Fruit fly (Drosophila melanogaster): Measurements from ENCODE around the gene spel1.

spel1 gene

dm6 chr2L:14369933-14370776 is 8.3 kb downstream of the spel1 start (continued):
- TF ChIP-seq Ets21C (GFP tag; optimal IDR thresholded peaks at IDR 0.05), result peak; percentile 93
- peak; percentile 83 for TF ChIP-seq CG3919 (GFP tag; optimal IDR thresholded peaks at IDR 0.05)
- TF ChIP-seq CG6163 (GFP tag; IDR thresholded peaks at IDR 0.05), result peak; percentile 83
- TF ChIP-seq CG1621 (tag; optimal IDR thresholded peaks at IDR 0.05), result peak; percentile 93
- TF ChIP-seq vri (GFP tag; optimal IDR thresholded peaks at IDR 0.05), result peak; percentile 92
- peak; percentile 94 for TF ChIP-seq CG10631 (GFP tag; optimal IDR thresholded peaks at IDR 0.05)
- TF ChIP-seq CG4318 (GFP tag; optimal IDR thresholded peaks at IDR 0.05), result peak; percentile 94
- TF ChIP-seq salr (GFP tag; optimal IDR thresholded peaks at IDR 0.05), result peak; percentile 85 to 90
- TF ChIP-seq CG32006 (GFP tag; optimal IDR thresholded peaks at IDR 0.05), result peak; percentile 97
- peak; percentile 98 for TF ChIP-seq CG8119 (GFP tag; IDR thresholded peaks at IDR 0.05)
- peak; percentile 96 for TF ChIP-seq CG7368 (GFP tag; optimal IDR thresholded peaks at IDR 0.05)
- TF ChIP-seq CG6792 (GFP tag; optimal IDR thresholded peaks at IDR 0.05), result peak; percentile 96
- peak; percentile 48 to 97 for TF ChIP-seq ss (GFP tag; optimal IDR thresholded peaks at IDR 0.05)
- TF ChIP-seq CG11294 (GFP tag; IDR thresholded peaks at IDR 0.05), result peak; percentile 91
- TF ChIP-seq Sox102F (GFP tag; optimal IDR thresholded peaks at IDR 0.05), result peak; percentile 96
- TF ChIP-seq esn (GFP tag; optimal IDR thresholded peaks at IDR 0.05), result peak; percentile 97
- TF ChIP-seq Sox15 (GFP tag; optimal IDR thresholded peaks at IDR 0.05), result peak; percentile 91

- TF ChIP-seq Hr4 (GFP tag; optimal IDR thresholded peaks at IDR 0.05), result peak; percentile 57
- no peak for TF ChIP-seq fkh (GFP tag; optimal IDR thresholded peaks at IDR 0.05)
- no peak for TF ChIP-seq dac (GFP tag; optimal IDR thresholded peaks at IDR 0.05)
- TF ChIP-seq net (GFP tag; optimal IDR thresholded peaks at IDR 0.05), result no peak
- TF ChIP-seq Eip93F (GFP tag; optimal IDR thresholded peaks at IDR 0.05), result no peak
- TF ChIP-seq CG10669 (GFP tag; optimal IDR thresholded peaks at IDR 0.05), result peak; percentile 0
- no peak for TF ChIP-seq Sox14 (GFP tag; optimal IDR thresholded peaks at IDR 0.05)
- TF ChIP-seq Sox102F (GFP tag; optimal IDR thresholded peaks at IDR 0.05), result peak; percentile 2
- no peak for TF ChIP-seq CG16779 (tag; optimal IDR thresholded peaks at IDR 0.05)
- no peak for TF ChIP-seq vri (GFP tag; optimal IDR thresholded peaks at IDR 0.05)
- TF ChIP-seq Eip78C (GFP tag), result peak; percentile 84
- TF ChIP-seq eg (GFP tag; IDR thresholded peaks at IDR 0.05), result 0 out of 3 replicates have a peak, but pooled peaks have one; percentile 9
- no peak for TF ChIP-seq Hr38 (GFP tag; optimal IDR thresholded peaks at IDR 0.05)
- peak; percentile 63 for TF ChIP-seq CG8119 (GFP tag; IDR thresholded peaks at IDR 0.05)
- TF ChIP-seq Ets96B (tag; optimal IDR thresholded peaks at IDR 0.05), result no peak
- no peak for TF ChIP-seq lz (GFP tag; optimal IDR thresholded peaks at IDR 0.05)
- TF ChIP-seq CG3032 (tag; optimal IDR thresholded peaks at IDR 0.05), result no peak
- no peak for TF ChIP-seq CG7368 (GFP tag; optimal IDR thresholded peaks at IDR 0.05)
- TF ChIP-seq CG9139 (GFP tag; optimal IDR thresholded peaks at IDR 0.05), result no peak
- TF ChIP-seq fd85E (GFP tag; optimal IDR thresholded peaks at IDR 0.05), result no peak
- TF ChIP-seq Ets21C (GFP tag; optimal IDR thresholded peaks at IDR 0.05), result no peak
- no peak for TF ChIP-seq CG3919 (GFP tag; optimal IDR thresholded peaks at IDR 0.05)
- peak; percentile 33 for TF ChIP-seq CG4318 (GFP tag; optimal IDR thresholded peaks at IDR 0.05)
- peak; percentile 11 for TF ChIP-seq CG31627 (GFP tag; optimal IDR thresholded peaks at IDR 0.05)
- TF ChIP-seq salr (GFP tag; optimal IDR thresholded peaks at IDR 0.05), result peak in 1 of 2 experiments; percentile 48
- peak; percentile 45 for TF ChIP-seq Lpt (GFP tag; optimal IDR thresholded peaks at IDR 0.05)
- TF ChIP-seq CG6163 (GFP tag; IDR thresholded peaks at IDR 0.05), result peak; percentile 51; the same call in 1 of the 3 replicates
- no peak for TF ChIP-seq CG34406 (GFP tag; optimal IDR thresholded peaks at IDR 0.05)
- TF ChIP-seq CG6792 (GFP tag; optimal IDR thresholded peaks at IDR 0.05), result no peak
- TF ChIP-seq topi (GFP tag; optimal IDR thresholded peaks at IDR 0.05), result no peak
- no peak for TF ChIP-seq CG6854 (GFP tag; optimal IDR thresholded peaks at IDR 0.05)
- TF ChIP-seq acj6 (GFP tag; optimal IDR thresholded peaks at IDR 0.05), result no peak
- no peak for TF ChIP-seq Gug (GFP tag; IDR thresholded peaks at IDR 0.05)
- TF ChIP-seq Hr39 (GFP tag; optimal IDR thresholded peaks at IDR 0.05), result peak; percentile 6
- peak; percentile 82 for TF ChIP-seq CG32006 (GFP tag; optimal IDR thresholded peaks at IDR 0.05)
- TF ChIP-seq Blimp-1 (GFP tag; optimal IDR thresholded peaks at IDR 0.05), result no peak
- no peak for TF ChIP-seq esn (GFP tag; optimal IDR thresholded peaks at IDR 0.05)
- TF ChIP-seq svp (GFP tag), result peak; percentile 44
- TF ChIP-seq CG11294 (GFP tag; IDR thresholded peaks at IDR 0.05), result no peak
- no peak for TF ChIP-seq Met (GFP tag; optimal IDR thresholded peaks at IDR 0.05)
- TF ChIP-seq CG11762 (GFP tag; optimal IDR thresholded peaks at IDR 0.05; ENCODE audit: insufficient read depth), result no peak
- TF ChIP-seq Eip75B (GFP tag; optimal IDR thresholded peaks at IDR 0.05), result no peak
- TF ChIP-seq ss (GFP tag; optimal IDR thresholded peaks at IDR 0.05), result no peak
- TF ChIP-seq CG10631 (GFP tag; optimal IDR thresholded peaks at IDR 0.05), result peak; percentile 5
Measured at dm6 chr2L:14370777-14371096, 8.9 kb downstream of the spel1 start.

All from whole organism, prepupa.